Worm (Caenorhabditis elegans): ENCODE results near the gene C56G2.9.

Gene C56G2.9

ce11 chrIII:6352459-6352858 lies 9.3 kb upstream of the C56G2.9 start (continued):
- TF ChIP-seq fkh-10 (GFP tag; optimal IDR thresholded peaks at IDR 0.05) (peak; percentile 87), ces-1 (GFP tag; optimal IDR thresholded peaks at IDR 0.05) (peak; percentile 34), zfp-2 (tag; optimal IDR thresholded peaks at IDR 0.05) (no peak), daf-8 (GFP tag; IDR thresholded peaks at IDR 0.05) (no peak), rbr-2 (tag; optimal IDR thresholded peaks at IDR 0.05) (peak; percentile 39), spr-1 (tag; optimal IDR thresholded peaks at IDR 0.05) (no peak), ctbp-1 (GFP tag; IDR thresholded peaks at IDR 0.05) (peak; percentile 57; the same call in 1 of the 2 replicates)

- TF ChIP-seq daf-19 (GFP tag; conservative IDR thresholded peaks at IDR 0.05) (no peak), nhr-111 (GFP tag; optimal IDR thresholded peaks at IDR 0.05) (no peak), vab-7 (GFP tag; IDR thresholded peaks at IDR 0.05) (0 out of 2 replicates have a peak, but pooled peaks have one; percentile 7), nhr-76 (tag; optimal IDR thresholded peaks at IDR 0.05) (no peak), hlh-11 (tag; optimal IDR thresholded peaks at IDR 0.05) (no peak), zag-1 (tag; optimal IDR thresholded peaks at IDR 0.05) (no peak), hlh-30 (tag; optimal IDR thresholded peaks at IDR 0.05; ENCODE audit: insufficient read depth) (peak; percentile 7), jun-1 (tag; optimal IDR thresholded peaks at IDR 0.05) (no peak), lsy-2 (tag; optimal IDR thresholded peaks at IDR 0.05) (no peak), unc-62 (GFP tag; optimal IDR thresholded peaks at IDR 0.05 in 1 of 2) (peak in 1 of 2 experiments; percentile 53), unc-62 (tag; optimal IDR thresholded peaks at IDR 0.05) (no peak), pqm-1 (tag; optimal IDR thresholded peaks at IDR 0.05) (no peak), aha-1 (tag) (peak; percentile 61), zip-11 (GFP tag; IDR thresholded peaks at IDR 0.05) (no peak), arid-1 (GFP tag; conservative IDR thresholded peaks at IDR 0.05) (no peak), mxl-3 (GFP tag; optimal IDR thresholded peaks at IDR 0.05) (no peak), hmg-1.1 (GFP tag; IDR thresholded peaks at IDR 0.05) (0 out of 2 replicates have a peak, but pooled peaks have one; percentile 10)
Measured at ce11 chrIII:6351438-6351837, 8.3 kb upstream of the C56G2.9 start.

ce11 chrIII:6350424-6350823 lies 7.3 kb upstream of the C56G2.9 start:
- no peak for TF ChIP-seq daf-12 (tag; optimal IDR thresholded peaks at IDR 0.05)
- no peak for TF ChIP-seq vab-7 (GFP tag; IDR thresholded peaks at IDR 0.05)
- TF ChIP-seq lin-13 (GFP tag; optimal IDR thresholded peaks at IDR 0.05) = no peak
- no peak for TF ChIP-seq nhr-6 (tag; optimal IDR thresholded peaks at IDR 0.05)
- no peak for TF ChIP-seq F37D6.2 (tag; optimal IDR thresholded peaks at IDR 0.05)
- TF ChIP-seq ces-1 (GFP tag; optimal IDR thresholded peaks at IDR 0.05) = peak; percentile 91
- peak in 1 of 2 experiments; percentile 15 for TF ChIP-seq lsy-2 (tag; optimal IDR thresholded peaks at IDR 0.05)
- no peak for TF ChIP-seq R02D3.7 (tag; optimal IDR thresholded peaks at IDR 0.05)
- no peak for TF ChIP-seq nhr-102 (tag; optimal IDR thresholded peaks at IDR 0.05)
- TF ChIP-seq rbr-2 (tag; optimal IDR thresholded peaks at IDR 0.05) = peak; percentile 17
- TF ChIP-seq Y5F2A.4 (GFP tag; optimal IDR thresholded peaks at IDR 0.05) = no peak
- TF ChIP-seq nhr-111 (GFP tag; optimal IDR thresholded peaks at IDR 0.05) = no peak
- peak; percentile 73 for TF ChIP-seq fkh-10 (GFP tag; optimal IDR thresholded peaks at IDR 0.05)
- TF ChIP-seq aha-1 (tag) = no peak
- no peak for TF ChIP-seq mep-1 (tag; optimal IDR thresholded peaks at IDR 0.05)
- no peak for TF ChIP-seq set-16 (GFP tag; IDR thresholded peaks at IDR 0.05)
- no peak for TF ChIP-seq egl-27 (tag; optimal IDR thresholded peaks at IDR 0.05)
- no peak for TF ChIP-seq ZK337.2 (GFP tag; IDR thresholded peaks at IDR 0.05)
- TF ChIP-seq dmd-8 (GFP tag; IDR thresholded peaks at IDR 0.05) = no peak
- peak; percentile 65; the same call in 1 of the 2 replicates for TF ChIP-seq ctbp-1 (GFP tag; IDR thresholded peaks at IDR 0.05)
- no peak for TF ChIP-seq nhr-48 (tag; optimal IDR thresholded peaks at IDR 0.05)
- no peak for TF ChIP-seq ama-1 (optimal IDR thresholded peaks at IDR 0.05)
- TF ChIP-seq daf-16 (GFP tag; optimal IDR thresholded peaks at IDR 0.05) = no peak
- no peak for TF ChIP-seq daf-16 (tag; optimal IDR thresholded peaks at IDR 0.05)
- no peak for TF ChIP-seq nhr-41 (GFP tag; IDR thresholded peaks at IDR 0.05)

All from whole organism, L4 larva.